Worm (Caenorhabditis elegans) whole organism, midembryonic: ENCODE results near the gene B0252.8.

Experiments
- T22C8.4 ChIP-seq: fragments of 200-800 bp; sonication (Bioruptor generic); IDR thresholded peaks from 2 replicates; pipeline ENCODE4 v1.3.6; 2022; ENCODE audit warnings: missing genetic modification characterization, missing compliant biosample characterization
- med-1 ChIP-seq: sonication (generic microtip); optimal IDR thresholded peaks from 2 replicates; lab custom pipeline; 2017; ENCODE audit warnings: missing genetic modification characterization, mild to moderate bottlenecking, missing compliant biosample characterization, antibody characterized with exemption, missing genetic modification reagents; ENCODE audit not compliant: insufficient read depth
- ref-1 ChIP-seq: fragments of 200-800 bp; sonication (Bioruptor generic); conservative IDR thresholded peaks from 2 replicates; pipeline ENCODE4 v1.3.6; 2022; ENCODE audit warnings: missing genetic modification reagents, missing genetic modification characterization, missing compliant biosample characterization
- ztf-23 ChIP-seq: fragments of 200-800 bp; sonication (Bioruptor generic); IDR thresholded peaks from 2 replicates; pipeline ENCODE4 v1.3.6; 2022; ENCODE audit warnings: missing genetic modification reagents, missing genetic modification characterization, missing compliant biosample characterization

DNA sequence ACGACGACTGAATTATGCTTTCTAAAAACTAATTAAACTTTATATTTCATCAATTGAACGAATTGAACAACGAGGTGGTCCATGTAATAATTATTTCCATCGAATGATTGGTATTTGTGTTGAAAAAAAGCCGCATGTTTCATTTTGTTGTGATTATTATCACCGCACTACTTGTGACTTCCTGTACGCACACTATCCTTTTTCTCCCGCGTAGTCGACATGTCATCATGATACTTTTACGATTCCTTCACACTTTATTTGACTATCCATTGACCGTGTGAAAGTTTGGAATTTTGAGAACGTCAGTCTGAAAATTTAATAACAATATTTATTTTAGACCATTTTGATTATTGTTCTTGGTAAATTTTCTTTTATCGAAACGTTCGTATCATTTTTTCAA, 11.6 kb downstream of the B0252.8 start, which contains the start of gene F22D3.4:
- TF ChIP-seq ref-1 (no peak), med-1 (GFP tag; lab: Kevin White, UChicago) (no peak), T22C8.4 (GFP tag; lab: Robert Waterston, UW) (no peak), ztf-23 (GFP tag; lab: Robert Waterston, UW) (no peak)
